Fruit fly (Drosophila melanogaster) whole organism, embryonic: ENCODE results near the gene CG11374.
A peak's percentile ranks its signal among the peaks of the same experiment; 100 is the strongest.

Source experiments
- Bdp1 ChIP-seq: fragments of 200-800 bp; sonication (Bioruptor generic); optimal IDR thresholded peaks from 3 replicates; lab custom pipeline; 2016; ENCODE audit warnings: missing biosample characterization, missing genetic modification characterization
- CG10565 ChIP-seq: fragments of 200-800 bp; sonication (Bioruptor generic); optimal IDR thresholded peaks from 3 replicates; lab custom pipeline; 2016; ENCODE audit warnings: missing biosample characterization, mild to moderate bottlenecking, missing genetic modification characterization
- CG5180 ChIP-seq: fragments of 200-800 bp; sonication (Bioruptor generic); optimal IDR thresholded peaks from 3 replicates; lab custom pipeline; 2017; ENCODE audit warnings: missing biosample characterization, missing genetic modification characterization, mild to moderate bottlenecking, moderate library complexity, missing genetic modification reagents
- CG9215 ChIP-seq: fragments of 200-800 bp; sonication (Bioruptor generic); IDR thresholded peaks from 2 replicates; pipeline ENCODE4 v1.3.6; 2022; ENCODE audit warnings: missing biosample characterization, missing genetic modification characterization
- Hsf ChIP-seq: fragments of 200-800 bp; sonication (Bioruptor generic); optimal IDR thresholded peaks from 3 replicates; lab custom pipeline; 2016; ENCODE audit warnings: missing biosample characterization, missing genetic modification characterization
- hth ChIP-seq: fragments of >200 bp; optimal IDR thresholded peaks from 2 replicates; lab custom pipeline; 2017; ENCODE audit warnings: inconsistent platforms
- jigr1 ChIP-seq: fragments of 200-800 bp; sonication (Bioruptor generic); IDR thresholded peaks from 3 replicates; pipeline ENCODE4 v1.3.6; 2022; ENCODE audit warnings: missing biosample characterization, missing genetic modification characterization
- ranshi ChIP-seq: fragments of 200-800 bp; sonication (Bioruptor generic); IDR thresholded peaks from 2 replicates; pipeline ENCODE4 v1.3.6; 2022; ENCODE audit warnings: missing biosample characterization, missing genetic modification characterization

dm6 chr2L:73760-74388, 2.3 kb upstream of the CG11374 start:
- TF ChIP-seq Bdp1 (GFP tag; lab: Kevin White, UChicago) (no peak), hth (lab: Kevin White, UChicago) (no peak), CG9215 (GFP tag; lab: Robert Waterston, UW) (no peak), CG10565 (GFP tag; lab: Kevin White, UChicago) (no peak), jigr1 (GFP tag; lab: Robert Waterston, UW) (no peak), Hsf (GFP tag; lab: Kevin White, UChicago) (no peak), ranshi (GFP tag; lab: Robert Waterston, UW) (no peak), CG5180 (GFP tag; lab: Kevin White, UChicago) (peak; percentile 2)
